Fruit fly (Drosophila melanogaster): Measurements from ENCODE around the gene CG34316.
A peak's percentile ranks its signal among the peaks of the same experiment; 100 is the strongest.

The CG34316 gene

DNA sequence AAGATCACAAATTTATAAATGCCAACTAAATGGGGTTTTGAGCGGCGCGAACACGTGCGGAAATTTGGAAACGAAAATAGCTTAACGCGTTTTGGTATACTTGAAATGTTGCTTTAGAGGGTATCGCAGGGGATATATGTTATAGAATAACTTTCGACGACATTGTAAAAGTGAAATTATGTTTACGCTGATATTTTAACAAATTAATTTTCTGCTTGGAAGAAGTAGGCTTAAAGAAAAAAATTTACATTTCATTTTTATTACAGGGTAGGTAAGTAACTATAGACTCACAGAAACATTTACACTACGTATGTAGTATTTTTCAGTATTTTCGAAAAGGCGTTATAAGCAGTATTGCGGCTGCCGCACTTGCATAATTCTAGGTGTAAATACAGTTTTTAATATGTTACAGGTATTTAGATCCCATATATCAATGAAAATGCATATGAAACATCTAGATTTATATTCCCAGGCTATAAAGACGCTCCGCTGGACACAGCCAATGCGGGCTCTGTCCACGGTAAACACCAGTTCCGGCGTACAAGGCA is 982 bp upstream of the CG34316 start, which contains the start of the genes Art3 and mRpS10:
Gene Art3 (minus strand): TSS at position 80 of the 548 bp plus-strand sequence.
Gene mRpS10 (plus strand): TSS at position 337 of the 548 bp plus-strand sequence.
- TF ChIP-seq CG17801 (GFP tag; optimal IDR thresholded peaks at IDR 0.05; ENCODE audit: partially characterized antibody) = peak; percentile 100

DNA sequence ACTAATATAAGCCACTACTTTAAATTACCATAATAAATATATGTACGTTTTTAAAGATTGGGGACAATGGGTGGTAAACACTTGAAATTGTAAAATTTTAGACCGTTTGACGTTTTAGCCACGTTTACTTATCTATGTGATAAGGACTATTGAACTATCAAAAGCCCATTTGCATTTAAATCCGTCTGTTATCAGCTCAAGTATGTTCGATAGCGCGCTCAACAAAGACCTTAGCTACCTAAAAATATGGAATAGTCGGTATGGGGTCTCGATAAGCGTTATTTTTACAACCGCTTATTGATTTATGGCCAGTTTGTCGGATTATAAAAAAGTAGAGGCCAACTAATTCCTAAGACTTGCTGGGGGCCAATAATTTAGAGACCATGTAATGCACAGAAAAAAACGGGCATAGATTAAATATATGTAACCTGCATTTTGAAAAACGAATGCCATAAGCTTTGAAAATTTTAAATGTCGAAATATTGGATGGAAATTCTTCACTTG is 1.3 kb downstream of the CG34316 start:
- no peak for TF ChIP-seq CG17801 (GFP tag; optimal IDR thresholded peaks at IDR 0.05; ENCODE audit: partially characterized antibody)

DNA sequence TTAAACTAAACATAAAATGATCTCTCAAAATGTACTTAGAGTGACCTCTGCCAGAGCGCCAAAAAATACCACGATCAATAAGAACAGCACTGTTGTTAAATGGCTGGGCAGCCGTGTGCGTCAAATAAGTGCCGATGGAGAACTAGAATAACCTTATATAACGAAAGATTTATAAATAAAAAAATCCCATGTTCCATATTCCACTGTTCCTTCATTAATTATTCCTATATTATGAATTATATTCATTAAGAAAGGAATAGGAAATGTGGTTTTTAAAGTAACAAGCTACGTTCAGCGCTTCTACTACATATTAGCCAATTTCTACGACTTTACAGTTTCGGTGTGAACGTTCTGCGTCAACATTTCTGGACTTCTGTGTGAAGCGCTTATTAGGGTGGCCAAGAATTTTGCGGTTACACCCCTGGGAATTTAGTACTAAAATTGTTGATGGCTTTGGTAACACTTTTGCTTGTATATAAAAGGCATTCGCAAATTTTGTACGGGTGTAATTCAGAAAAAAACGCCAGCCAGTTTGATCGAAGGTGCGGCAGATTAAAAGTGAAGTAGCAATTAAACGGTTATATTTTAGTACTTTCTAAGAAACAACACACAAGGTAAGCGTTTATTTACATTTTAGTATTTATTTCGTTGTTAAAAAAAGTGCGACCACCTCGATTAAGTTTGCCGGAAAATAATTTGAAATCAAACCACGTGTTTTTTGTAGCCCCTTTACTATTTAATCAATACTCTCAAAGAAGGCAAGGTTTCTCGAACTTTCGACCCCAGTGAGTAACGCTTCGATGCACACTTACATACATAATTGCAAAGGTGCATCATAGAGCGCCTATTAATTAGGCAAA is 12.0 kb downstream of the CG34316 start, which contains the start of the genes tefu and Hsc70-4:
Gene tefu (minus strand): TSS at position 51 of the 860 bp plus-strand sequence.
Gene Hsc70-4 (plus strand): TSS at position 502 of the 860 bp plus-strand sequence.
- peak; percentile 50 for TF ChIP-seq CG17801 (GFP tag; optimal IDR thresholded peaks at IDR 0.05; ENCODE audit: partially characterized antibody)

DNA sequence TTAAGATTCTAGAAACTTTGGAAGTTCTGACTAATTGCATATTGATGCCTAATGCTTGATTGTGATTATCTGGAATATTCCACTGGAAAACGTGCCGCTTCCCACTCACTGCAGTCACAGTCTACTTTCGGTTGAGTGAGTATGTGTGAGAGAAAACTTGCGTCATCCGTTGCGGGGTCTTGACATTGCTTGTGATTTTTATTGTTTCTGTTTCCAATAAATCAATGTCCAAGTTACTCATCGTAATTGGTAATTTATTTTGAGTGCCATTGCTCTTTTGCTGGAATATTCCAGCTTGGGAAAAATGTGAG is 12.6 kb downstream of the CG34316 start:
- TF ChIP-seq CG17801 (GFP tag; optimal IDR thresholded peaks at IDR 0.05; ENCODE audit: partially characterized antibody) = no peak

DNA sequence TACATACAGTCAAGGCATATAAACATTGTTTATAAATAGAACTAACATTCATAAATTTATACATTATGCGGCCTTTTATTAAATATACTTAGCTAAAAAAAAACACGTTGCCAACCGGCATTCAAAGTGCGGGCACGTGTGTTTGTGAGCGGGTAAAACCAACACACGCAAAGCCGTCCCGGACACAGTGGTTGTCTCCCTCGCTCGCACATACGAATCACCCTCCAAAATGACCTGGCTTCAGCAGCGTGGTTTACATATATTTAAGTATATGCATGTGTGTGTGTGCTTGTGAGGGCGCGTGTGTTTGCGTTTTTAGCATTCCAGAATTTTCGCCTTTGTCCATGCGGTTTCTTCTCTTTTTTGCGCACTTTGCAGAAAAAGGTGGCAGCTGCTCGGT is 13.1 kb downstream of the CG34316 start:
- no peak for TF ChIP-seq CG17801 (GFP tag; optimal IDR thresholded peaks at IDR 0.05; ENCODE audit: partially characterized antibody)

DNA sequence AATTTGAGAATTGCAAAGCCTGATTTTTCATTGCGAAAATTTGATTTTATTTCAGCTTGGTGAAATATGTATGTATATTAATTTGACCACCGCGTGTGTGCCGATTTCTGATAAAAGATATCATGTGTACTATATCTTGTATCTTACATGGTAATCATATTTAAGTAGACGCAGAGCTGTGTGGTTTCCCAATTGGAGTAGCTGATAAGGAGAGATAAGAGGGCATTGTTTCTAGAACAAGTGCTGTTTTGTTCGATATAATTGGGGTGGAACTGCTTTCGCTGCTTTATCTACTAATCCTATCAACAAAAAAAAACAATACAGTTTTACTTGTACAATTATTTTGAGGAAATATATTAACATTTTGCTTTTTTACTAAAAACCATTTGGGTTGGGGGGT is 16.2 kb downstream of the CG34316 start:
- TF ChIP-seq CG17801 (GFP tag; optimal IDR thresholded peaks at IDR 0.05; ENCODE audit: partially characterized antibody) = no peak

DNA sequence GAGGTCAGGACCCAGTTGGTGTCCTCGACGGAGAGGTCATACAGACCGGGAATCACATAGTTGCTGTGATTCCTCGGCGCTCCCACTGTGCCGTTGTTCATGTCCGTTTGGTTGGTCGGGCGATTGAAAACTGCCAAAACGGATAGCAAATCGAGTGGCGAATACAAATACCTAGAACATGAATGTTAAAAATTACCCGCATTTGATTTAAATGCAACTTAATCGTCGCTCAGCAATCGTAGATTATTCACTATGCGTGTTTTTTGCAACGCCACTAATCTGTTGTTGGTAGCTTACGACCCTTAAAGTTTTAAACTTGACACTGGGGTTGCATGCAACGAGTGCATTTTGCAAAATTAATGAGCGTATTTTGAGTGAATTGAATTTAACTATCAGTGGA is 18.7 kb downstream of the CG34316 start, which contains the start of gene Amt:
Gene Amt (minus strand): TSS at position 101 of the 400 bp plus-strand sequence.
- no peak for TF ChIP-seq CG17801 (GFP tag; optimal IDR thresholded peaks at IDR 0.05; ENCODE audit: partially characterized antibody)

DNA sequence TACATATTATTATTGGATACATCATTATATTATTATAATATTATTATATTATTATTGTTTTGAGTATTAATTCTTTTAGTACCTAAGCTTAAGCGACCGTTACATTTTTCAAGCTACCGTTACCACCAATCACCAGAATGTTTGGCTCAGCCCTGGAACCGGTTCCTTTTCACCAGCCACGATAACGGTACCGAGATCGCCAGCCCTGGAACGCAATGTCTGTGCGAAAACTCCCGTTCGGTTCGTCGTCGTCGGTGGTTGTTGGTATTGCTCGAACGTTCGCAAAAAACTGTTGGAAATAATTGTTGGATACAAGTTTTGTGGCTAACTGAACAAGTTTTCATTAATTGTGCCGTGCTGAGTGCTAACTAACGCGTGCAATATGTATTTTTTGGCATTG is 19.4 kb downstream of the CG34316 start, which contains the start of gene CG42404:
Gene CG42404 (plus strand): TSS at position 360 of the 400 bp plus-strand sequence.
- no peak for TF ChIP-seq CG17801 (GFP tag; optimal IDR thresholded peaks at IDR 0.05; ENCODE audit: partially characterized antibody)

DNA sequence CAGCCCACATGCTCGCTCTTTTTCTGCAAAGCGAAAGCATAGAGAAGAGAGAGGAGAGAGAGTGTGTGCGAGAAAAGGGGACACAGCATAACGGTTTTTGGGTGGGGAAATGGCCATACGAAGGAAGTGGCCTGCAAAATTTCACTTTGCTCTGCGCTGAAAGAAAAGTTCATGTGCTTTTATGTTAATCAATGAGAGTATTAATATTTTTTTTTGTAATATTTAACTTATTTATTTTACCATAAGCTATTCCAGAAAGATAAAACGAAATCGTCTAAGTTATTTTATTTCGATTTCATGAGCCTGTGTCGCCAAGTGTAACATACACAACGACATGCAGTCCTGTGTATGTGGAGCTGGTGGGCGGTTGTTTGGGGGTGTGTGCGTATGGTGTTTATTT is 20.1 kb downstream of the CG34316 start:
- TF ChIP-seq CG17801 (GFP tag; optimal IDR thresholded peaks at IDR 0.05; ENCODE audit: partially characterized antibody) = no peak

DNA sequence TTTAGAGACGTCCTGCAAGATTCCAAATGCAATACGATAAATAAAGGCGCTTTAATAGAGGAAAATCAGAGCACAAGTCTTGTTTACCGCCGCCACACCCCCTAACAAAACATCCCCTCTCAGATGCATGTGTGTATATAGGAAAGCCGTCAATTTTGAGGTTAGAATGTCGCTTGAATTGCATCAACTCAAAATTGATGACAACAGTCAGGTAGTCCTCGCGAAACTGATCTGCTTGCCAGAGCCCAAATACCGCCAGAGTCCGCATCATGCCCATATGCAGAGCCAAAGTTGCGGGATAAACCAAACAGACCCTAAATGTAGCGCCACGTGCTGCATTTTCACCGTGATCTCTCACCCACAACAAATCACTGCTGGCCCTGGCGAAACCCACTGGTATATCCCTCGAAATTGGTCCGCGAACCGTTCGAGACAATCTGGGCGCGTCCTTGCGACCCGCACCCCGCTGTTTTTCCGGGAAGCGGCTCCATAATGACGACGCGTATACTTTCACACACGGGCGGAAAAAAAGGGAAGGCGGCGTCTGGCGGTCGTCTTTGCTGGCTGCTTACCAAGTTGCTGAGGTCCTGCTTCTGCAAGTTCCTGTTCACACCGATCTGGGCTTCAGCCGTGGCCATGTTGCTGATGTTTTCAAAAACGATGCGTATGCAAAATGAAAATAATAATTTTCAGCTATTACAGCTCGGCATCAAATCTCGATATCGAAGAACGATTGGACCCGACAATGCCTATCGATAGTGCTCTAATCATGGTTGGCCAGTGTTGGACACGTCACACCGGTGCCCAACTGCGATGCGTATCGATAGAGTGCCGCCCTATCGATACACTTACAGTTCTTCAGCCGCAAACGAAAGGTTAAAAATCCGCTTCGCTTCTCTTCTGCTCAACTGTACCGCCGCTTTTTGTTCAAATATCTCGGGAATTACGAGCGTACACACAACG is 32.6 kb downstream of the CG34316 start, which contains the start of the genes eIF2gamma and Set:
Gene eIF2gamma (minus strand): TSS at position 749 of the 963 bp plus-strand sequence.
Gene Set (plus strand): TSS at position 843 of the 963 bp plus-strand sequence.
- TF ChIP-seq CG17801 (GFP tag; optimal IDR thresholded peaks at IDR 0.05; ENCODE audit: partially characterized antibody) = peak; percentile 38

DNA sequence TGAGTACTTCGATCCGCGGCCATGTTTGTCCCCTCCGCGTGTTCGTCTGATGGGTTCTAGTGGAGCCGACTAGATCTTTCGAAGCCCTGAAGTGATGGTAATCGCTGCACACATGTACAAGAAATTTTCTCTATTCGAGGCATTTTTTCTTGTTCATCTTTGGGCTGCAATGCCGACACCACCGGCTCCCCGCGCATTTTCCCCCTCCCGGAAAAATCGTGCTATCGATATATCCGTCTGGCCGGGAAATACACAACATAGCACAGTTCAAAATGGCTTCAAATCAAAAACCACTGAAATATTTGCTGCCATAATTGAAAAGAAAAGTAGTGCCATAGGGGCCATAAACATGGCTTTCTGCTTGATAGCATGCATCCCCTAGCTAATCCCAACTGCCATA is 33.6 kb downstream of the CG34316 start:
- no peak for TF ChIP-seq CG17801 (GFP tag; optimal IDR thresholded peaks at IDR 0.05; ENCODE audit: partially characterized antibody)

DNA sequence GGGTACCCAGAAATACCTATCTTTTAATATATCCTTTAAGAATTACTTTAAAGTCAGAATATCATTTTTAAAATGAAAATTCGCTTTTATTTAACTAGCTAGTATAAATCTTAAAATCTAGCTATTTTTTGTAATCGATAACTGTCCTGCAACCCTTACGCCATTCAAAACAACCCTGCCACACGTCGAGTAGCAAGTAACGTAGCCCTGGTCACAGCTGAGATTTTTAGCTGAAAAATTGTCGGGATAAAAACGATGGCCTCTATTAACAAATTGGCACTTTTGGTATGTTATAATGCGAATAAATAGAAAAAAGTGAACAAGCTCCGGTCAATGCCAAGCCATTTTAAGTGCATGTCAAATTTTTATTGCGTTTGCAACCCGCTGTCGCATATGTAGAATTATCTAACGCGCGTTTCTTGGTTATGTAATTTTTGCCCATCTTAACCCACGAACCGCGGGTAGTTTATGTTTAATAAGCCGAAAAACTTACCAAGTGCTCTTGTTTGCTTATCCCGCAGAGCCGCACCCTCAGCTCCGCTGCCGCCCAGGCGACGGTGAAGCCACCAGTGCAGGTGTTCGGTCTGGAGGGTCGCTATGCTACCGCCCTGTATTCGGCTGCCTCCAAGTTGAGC is 35.1 kb downstream of the CG34316 start, which contains the start of gene ATPsynO:
Gene ATPsynO (plus strand): TSS at position 186 of the 635 bp plus-strand sequence.
- TF ChIP-seq CG17801 (GFP tag; optimal IDR thresholded peaks at IDR 0.05; ENCODE audit: partially characterized antibody) = peak; percentile 54

DNA sequence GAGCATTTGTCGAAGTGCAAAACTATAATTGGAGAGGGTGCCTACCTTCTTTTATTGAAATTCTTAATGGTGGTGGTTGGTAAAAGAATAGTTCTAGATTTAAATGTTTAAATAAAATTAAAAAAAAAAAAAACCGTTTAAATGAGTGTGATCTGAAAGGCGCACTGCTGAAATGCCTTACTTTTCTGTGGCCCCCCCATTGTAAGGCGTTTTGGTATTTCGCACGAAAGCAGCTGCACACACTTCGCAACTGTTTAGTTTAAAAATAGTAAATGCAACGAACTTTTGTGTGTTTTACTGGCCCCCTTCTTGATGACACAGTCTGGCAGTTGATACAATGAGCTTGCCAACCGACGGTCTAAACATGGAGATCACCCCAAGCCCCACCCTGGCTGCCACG is 38.0 kb downstream of the CG34316 start, which contains the start of the genes CG14864 and Zip88E:
Gene CG14864 (minus strand): TSS at position 113 of the 400 bp plus-strand sequence.
Gene Zip88E (plus strand): TSS at position 237 of the 400 bp plus-strand sequence.
- peak; percentile 21 for TF ChIP-seq CG17801 (GFP tag; optimal IDR thresholded peaks at IDR 0.05; ENCODE audit: partially characterized antibody)

DNA sequence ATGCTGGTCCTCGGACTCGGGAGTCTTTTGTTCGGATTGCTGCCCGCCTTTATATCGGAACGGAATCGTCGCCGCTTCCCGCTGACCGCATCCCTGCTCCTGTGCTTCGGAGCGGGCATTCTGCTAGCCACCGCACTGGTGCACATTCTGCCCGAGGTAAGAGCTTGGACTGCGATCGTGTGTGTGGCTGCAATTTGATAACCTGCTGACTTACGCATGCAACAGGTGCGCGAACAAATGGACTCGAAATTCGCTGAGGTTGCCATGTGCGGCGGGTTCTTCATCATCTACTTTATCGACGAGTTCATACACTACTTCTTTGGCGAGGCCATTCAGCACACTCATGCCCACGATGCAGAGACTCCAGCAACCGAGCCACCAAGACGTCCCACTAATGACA is 38.5 kb downstream of the CG34316 start:
- no peak for TF ChIP-seq CG17801 (GFP tag; optimal IDR thresholded peaks at IDR 0.05; ENCODE audit: partially characterized antibody)

Measured in ovary, adult (tissue).